Worm (Caenorhabditis elegans) whole organism, young adult: Measurements from ENCODE around the gene F47B8.10.

ENCODE experiments used
- C06A6.2 ChIP-seq: fragments of 200-800 bp; sonication (Bioruptor generic); conservative IDR thresholded peaks from 2 replicates; pipeline ENCODE4 v1.3.6; 2022; ENCODE audit warnings: missing genetic modification characterization, missing compliant biosample characterization
- ceh-58 ChIP-seq: fragments of 200-800 bp; sonication (Bioruptor generic); IDR thresholded peaks from 2 replicates; pipeline ENCODE4 v1.3.6; 2022; ENCODE audit warnings: missing genetic modification characterization, missing compliant biosample characterization
- pha-4 ChIP-seq: fragments of 150-350 bp; sonication (generic microtip); optimal IDR thresholded peaks from 2 replicates; lab custom pipeline; 2014; ENCODE audit warnings: missing biosample characterization, missing genetic modification reagents, missing genetic modification characterization
- xnd-1 ChIP-seq: sonication (generic microtip); optimal IDR thresholded peaks from 2 replicates; lab custom pipeline; 2016; ENCODE audit warnings: missing genotype, missing genetic modification reagents, missing genetic modification characterization, missing compliant biosample characterization
- zfh-2 ChIP-seq: fragments of 200-800 bp; sonication (Bioruptor generic); conservative IDR thresholded peaks from 2 replicates; pipeline ENCODE4 v1.3.6; 2022; ENCODE audit warnings: missing genetic modification reagents, missing genetic modification characterization, missing compliant biosample characterization

- TF ChIP-seq xnd-1 (tag; lab: Kevin White, UChicago) (no peak), zfh-2 (GFP tag; lab: Robert Waterston, UW) (no peak), pha-4 (tag; lab: Kevin White, UChicago) (no peak), C06A6.2 (no peak), ceh-58 (no peak)
Observed at ce11 chrV:14320246-14320645, 21.5 kb upstream of the F47B8.10 start, which contains the start of gene F47B8.14.
